Fruit fly (Drosophila melanogaster) whole organism, embryonic: Measurements from ENCODE around the gene fz4.

Experiments used
- CG10565 ChIP-seq: fragments of 200-800 bp; sonication (Bioruptor generic); optimal IDR thresholded peaks from 3 replicates; lab custom pipeline; 2016; ENCODE audit warnings: missing biosample characterization, mild to moderate bottlenecking, missing genetic modification characterization
- CG1647 ChIP-seq: fragments of 200-800 bp; sonication (Bioruptor generic); optimal IDR thresholded peaks from 3 replicates; lab custom pipeline; 2016; ENCODE audit warnings: missing biosample characterization, missing genetic modification characterization
- CG16779 ChIP-seq: fragments of 200-800 bp; sonication (Bioruptor generic); IDR thresholded peaks from 2 replicates; pipeline ENCODE4 v1.3.6; 2022; ENCODE audit warnings: missing biosample characterization, missing genetic modification characterization
- CG17568 ChIP-seq: fragments of 200-800 bp; sonication (Bioruptor generic); optimal IDR thresholded peaks from 2 replicates; lab custom pipeline; 2018; ENCODE audit warnings: missing biosample characterization, mild to moderate bottlenecking, missing genetic modification characterization, moderate library complexity
- CG17802 ChIP-seq: fragments of 200-800 bp; sonication (Bioruptor generic); optimal IDR thresholded peaks from 2 replicates; lab custom pipeline; 2018; ENCODE audit warnings: missing biosample characterization, mild to moderate bottlenecking, missing genetic modification characterization, moderate library complexity
- CG18262 ChIP-seq: fragments of 200-800 bp; optimal IDR thresholded peaks from 3 replicates; lab custom pipeline; 2019; ENCODE audit warnings: missing biosample characterization, mild to moderate bottlenecking, missing genetic modification characterization, moderate library complexity
- CG31388 ChIP-seq: fragments of 200-800 bp; sonication (Bioruptor generic); optimal IDR thresholded peaks from 2 replicates; lab custom pipeline; 2016; ENCODE audit warnings: missing biosample characterization, missing genetic modification characterization
- CG32532 ChIP-seq: fragments of 200-800 bp; sonication (Bioruptor generic); IDR thresholded peaks from 2 replicates; pipeline ENCODE4 v1.3.6; 2022; ENCODE audit warnings: missing biosample characterization, missing genetic modification characterization
- CG32772 ChIP-seq: fragments of 200-800 bp; sonication (Bioruptor generic); IDR thresholded peaks from 2 replicates; pipeline ENCODE4 v1.3.6; 2022; ENCODE audit warnings: missing biosample characterization, missing genetic modification characterization
- CG4282 ChIP-seq: fragments of 200-800 bp; sonication (Bioruptor generic); optimal IDR thresholded peaks from 2 replicates; lab custom pipeline; 2016; ENCODE audit warnings: missing biosample characterization, missing genetic modification characterization
- CG4424 ChIP-seq: fragments of 200-800 bp; sonication (Bioruptor generic); optimal IDR thresholded peaks from 3 replicates; lab custom pipeline; 2016; ENCODE audit warnings: missing biosample characterization, missing genetic modification characterization
- CG6683 ChIP-seq: fragments of 200-800 bp; sonication (Bioruptor generic); optimal IDR thresholded peaks from 2 replicates; lab custom pipeline; 2017; ENCODE audit warnings: missing biosample characterization, mild to moderate bottlenecking, missing genetic modification characterization, missing genetic modification reagents
- CG7271 ChIP-seq: fragments of 200-800 bp; sonication (Bioruptor generic); optimal IDR thresholded peaks from 2 replicates; lab custom pipeline; 2018; ENCODE audit warnings: missing biosample characterization, mild to moderate bottlenecking, missing genetic modification characterization, moderate library complexity
- CG7372 ChIP-seq: fragments of 200-800 bp; sonication (Bioruptor generic); IDR thresholded peaks from 2 replicates; pipeline ENCODE4 v1.3.6; 2022; ENCODE audit warnings: missing biosample characterization, missing genetic modification characterization
- CG7839 ChIP-seq: fragments of 200-800 bp; sonication (Bioruptor generic); optimal IDR thresholded peaks from 3 replicates; lab custom pipeline; 2018; ENCODE audit warnings: missing biosample characterization, mild to moderate bottlenecking, missing genetic modification characterization, moderate library complexity
- CG8478 ChIP-seq: fragments of >200 bp; optimal IDR thresholded peaks from 2 replicates; lab custom pipeline; 2018
- CG8924 ChIP-seq: fragments of 200-800 bp; optimal IDR thresholded peaks from 3 replicates; lab custom pipeline; 2019; ENCODE audit warnings: missing biosample characterization, mild to moderate bottlenecking, missing genetic modification characterization, moderate library complexity
- CG9817 ChIP-seq: fragments of 200-800 bp; sonication (Bioruptor generic); optimal IDR thresholded peaks from 2 replicates; lab custom pipeline; 2018; ENCODE audit warnings: missing biosample characterization, mild to moderate bottlenecking, missing genetic modification characterization, moderate library complexity
- Camta ChIP-seq: fragments of 200-800 bp; sonication (Bioruptor generic); optimal IDR thresholded peaks from 2 replicates; lab custom pipeline; 2016; ENCODE audit warnings: missing biosample characterization, missing genetic modification characterization
- D19B ChIP-seq: fragments of 200-800 bp; sonication (Bioruptor generic); optimal IDR thresholded peaks from 2 replicates; lab custom pipeline; 2017; ENCODE audit warnings: missing biosample characterization, mild to moderate bottlenecking, missing genetic modification characterization
- Doc2 ChIP-seq: fragments of 200-800 bp; sonication (Bioruptor generic); IDR thresholded peaks from 2 replicates; pipeline ENCODE4 v1.3.6; 2022; ENCODE audit warnings: missing biosample characterization, missing genetic modification characterization
- Dp ChIP-seq: fragments of 200-800 bp; sonication (Bioruptor generic); optimal IDR thresholded peaks from 2 replicates; lab custom pipeline; 2018; ENCODE audit warnings: missing biosample characterization, mild to moderate bottlenecking, missing genetic modification characterization, moderate library complexity
- E2f1 ChIP-seq: fragments of 200-800 bp; sonication (Bioruptor generic); IDR thresholded peaks from 2 replicates; pipeline ENCODE4 v1.3.6; 2022; ENCODE audit warnings: missing biosample characterization, missing genetic modification characterization
- HmgD ChIP-seq: fragments of 200-800 bp; sonication (Bioruptor generic); optimal IDR thresholded peaks from 3 replicates; lab custom pipeline; 2016; ENCODE audit warnings: missing biosample characterization, missing genetic modification characterization
- Hr78 ChIP-seq, 2 experiments: fragments of 200-800 bp in 1 of 2; fragments of >200 bp in 1 of 2; sonication (Bioruptor generic) in 1 of 2; optimal IDR thresholded peaks; 2 replicates each; lab custom pipeline; 2017 to 2019; ENCODE audit warnings: missing biosample characterization in 2 of 2, missing genetic modification characterization in 2 of 2, mild to moderate bottlenecking in 1 of 2, moderate library complexity in 1 of 2
- Max ChIP-seq: fragments of 200-800 bp; sonication (Bioruptor generic); optimal IDR thresholded peaks from 2 replicates; lab custom pipeline; 2016; ENCODE audit warnings: missing biosample characterization, mild to moderate bottlenecking, missing genetic modification characterization
- Nf-YC ChIP-seq: fragments of 200-800 bp; optimal IDR thresholded peaks from 3 replicates; lab custom pipeline; 2019; ENCODE audit warnings: missing biosample characterization, mild to moderate bottlenecking, missing genetic modification characterization, moderate library complexity
- Oli ChIP-seq: fragments of 200-800 bp; sonication (Bioruptor generic); optimal IDR thresholded peaks from 2 replicates; lab custom pipeline; 2018; ENCODE audit warnings: missing biosample characterization, mild to moderate bottlenecking, missing genetic modification characterization, moderate library complexity
- Opbp ChIP-seq: fragments of 200-800 bp; sonication (Bioruptor generic); IDR thresholded peaks from 3 replicates; pipeline ENCODE4 v1.3.6; 2022; ENCODE audit warnings: missing biosample characterization, missing genetic modification characterization; ENCODE audit not compliant: partially characterized antibody
- Usf ChIP-seq: fragments of 200-800 bp; sonication (Bioruptor generic); optimal IDR thresholded peaks from 2 replicates; lab custom pipeline; 2017; ENCODE audit warnings: missing genotype, missing biosample characterization, missing genetic modification characterization
- Xbp1 ChIP-seq: fragments of 200-800 bp; sonication (Bioruptor generic); optimal IDR thresholded peaks from 3 replicates; lab custom pipeline; 2016; ENCODE audit warnings: missing biosample characterization, mild to moderate bottlenecking, missing genetic modification characterization
- Xrp1 ChIP-seq: fragments of 200-800 bp; sonication (Bioruptor generic); IDR thresholded peaks from 2 replicates; pipeline ENCODE4 v1.3.6; 2022; ENCODE audit warnings: missing biosample characterization, missing genetic modification characterization
- YL-1 ChIP-seq: fragments of 200-800 bp; sonication (Bioruptor generic); optimal IDR thresholded peaks from 3 replicates; lab custom pipeline; 2017; ENCODE audit warnings: missing biosample characterization, mild to moderate bottlenecking, missing genetic modification characterization
- bowl ChIP-seq: fragments of 200-800 bp; sonication (Bioruptor generic); IDR thresholded peaks from 2 replicates; pipeline ENCODE4 v1.3.6; 2022; ENCODE audit warnings: missing biosample characterization, missing genetic modification characterization
- cad ChIP-seq: fragments of >200 bp; optimal IDR thresholded peaks from 2 replicates; lab custom pipeline; 2017; ENCODE audit warnings: missing biosample characterization, missing genetic modification characterization
- cg ChIP-seq: fragments of 200-800 bp; sonication (Bioruptor generic); optimal IDR thresholded peaks from 3 replicates; lab custom pipeline; 2019; ENCODE audit warnings: missing biosample characterization, mild to moderate bottlenecking, missing genetic modification characterization, moderate library complexity
- dm ChIP-seq: fragments of 200-800 bp; sonication (Bioruptor generic); optimal IDR thresholded peaks from 3 replicates; lab custom pipeline; 2016; ENCODE audit warnings: missing biosample characterization, missing genetic modification characterization
- en ChIP-seq: fragments of 200-800 bp; sonication (Bioruptor generic); optimal IDR thresholded peaks from 2 replicates; lab custom pipeline; 2016; ENCODE audit warnings: missing biosample characterization, missing genetic modification characterization
- fd3F ChIP-seq: fragments of 200-800 bp; sonication (Bioruptor generic); optimal IDR thresholded peaks from 2 replicates; lab custom pipeline; 2018; ENCODE audit warnings: missing biosample characterization, mild to moderate bottlenecking, missing genetic modification characterization, moderate library complexity
- fru ChIP-seq: fragments of >200 bp; optimal IDR thresholded peaks from 2 replicates; lab custom pipeline; 2017
- jigr1 ChIP-seq: fragments of 200-800 bp; sonication (Bioruptor generic); IDR thresholded peaks from 3 replicates; pipeline ENCODE4 v1.3.6; 2022; ENCODE audit warnings: missing biosample characterization, missing genetic modification characterization
- maf-S ChIP-seq: fragments of 200-800 bp; sonication (Bioruptor generic); optimal IDR thresholded peaks from 2 replicates; lab custom pipeline; 2016; ENCODE audit warnings: missing biosample characterization, missing genetic modification characterization
- nerfin-2 ChIP-seq: fragments of 200-800 bp; sonication (Bioruptor generic); IDR thresholded peaks from 2 replicates; pipeline ENCODE4 v1.3.6; 2022; ENCODE audit warnings: missing biosample characterization, missing genetic modification characterization; ENCODE audit not compliant: partially characterized antibody
- oc ChIP-seq: fragments of 200-800 bp; sonication (Bioruptor generic); optimal IDR thresholded peaks from 2 replicates; lab custom pipeline; 2018; ENCODE audit warnings: missing biosample characterization, mild to moderate bottlenecking, missing genetic modification characterization, moderate library complexity
- pros ChIP-seq: fragments of 200-800 bp; sonication (Bioruptor generic); optimal IDR thresholded peaks from 3 replicates; lab custom pipeline; 2019; ENCODE audit warnings: missing biosample characterization, mild to moderate bottlenecking, missing genetic modification characterization, moderate library complexity
- rib ChIP-seq: fragments of 200-800 bp; sonication (Bioruptor generic); IDR thresholded peaks from 2 replicates; pipeline ENCODE4 v1.3.6; 2022; ENCODE audit warnings: missing biosample characterization, missing genetic modification characterization
- schlank ChIP-seq: fragments of 200-800 bp; sonication (Bioruptor generic); optimal IDR thresholded peaks from 2 replicates; lab custom pipeline; 2018; ENCODE audit warnings: missing biosample characterization, mild to moderate bottlenecking, missing genetic modification characterization
- sens ChIP-seq: fragments of 200-800 bp; sonication (Bioruptor generic); peaks from one replicate; lab custom pipeline; 2016; ENCODE audit warnings: missing biosample characterization, missing genetic modification characterization
- sim ChIP-seq: fragments of 200-800 bp; sonication (Bioruptor generic); IDR thresholded peaks from 2 replicates; pipeline ENCODE4 v1.3.6; 2022; ENCODE audit warnings: missing biosample characterization, missing genetic modification characterization
- stc ChIP-seq: fragments of 200-800 bp; sonication (Bioruptor generic); IDR thresholded peaks from 2 replicates; pipeline ENCODE4 v1.3.6; 2022; ENCODE audit warnings: missing biosample characterization, missing genetic modification characterization
- tap ChIP-seq: fragments of 200-800 bp; optimal IDR thresholded peaks from 3 replicates; lab custom pipeline; 2019; ENCODE audit warnings: missing biosample characterization, mild to moderate bottlenecking, missing genetic modification characterization, moderate library complexity
- tll ChIP-seq, 2 experiments: fragments of 200-800 bp in 1 of 2; fragments of >200 bp in 1 of 2; sonication (Bioruptor generic) in 1 of 2; optimal IDR thresholded peaks; 2 replicates each; lab custom pipeline; 2017 to 2019; ENCODE audit warnings: missing biosample characterization in 2 of 2, missing genetic modification characterization in 2 of 2, mild to moderate bottlenecking in 1 of 2, moderate library complexity in 1 of 2

The fz4 gene

dm6 chrX:7094861-7095260 is 15.3 kb downstream of the fz4 start (continued):
- no peak for TF ChIP-seq CG7271 (tag; lab: Kevin White, UChicago)
- TF ChIP-seq oc, result peak; percentile 45
- TF ChIP-seq E2f1 (GFP tag; lab: Robert Waterston, UW), result 0 out of 2 replicates have a peak, but pooled peaks have one; percentile 10
- TF ChIP-seq CG16779 (GFP tag; lab: Robert Waterston, UW), result no peak
- no peak for TF ChIP-seq CG9817 (tag; lab: Kevin White, UChicago)
- no peak for TF ChIP-seq schlank
- no peak for TF ChIP-seq CG10565
- no peak for TF ChIP-seq rib (GFP tag; lab: Robert Waterston, UW)
- no peak for TF ChIP-seq tap
- peak; percentile 53 for TF ChIP-seq Xbp1 (GFP tag; lab: Kevin White, UChicago)
- TF ChIP-seq CG17568 (GFP tag; lab: Kevin White, UChicago), result no peak
- no peak for TF ChIP-seq Camta (GFP tag; lab: Kevin White, UChicago)
- TF ChIP-seq D19B (GFP tag; lab: Kevin White, UChicago), result no peak
- no peak for TF ChIP-seq maf-S
- TF ChIP-seq Max (GFP tag; lab: Kevin White, UChicago), result no peak
- no peak for TF ChIP-seq CG6683 (GFP tag; lab: Kevin White, UChicago)
- no peak for TF ChIP-seq Opbp (GFP tag; lab: Robert Waterston, UW)
- no peak for TF ChIP-seq CG4282 (GFP tag; lab: Kevin White, UChicago)
- 0 out of 2 replicates have a peak, but pooled peaks have one; percentile 56 for TF ChIP-seq Xrp1 (GFP tag; lab: Robert Waterston, UW)
- TF ChIP-seq fru (lab: Kevin White, UChicago), result no peak
- no peak for TF ChIP-seq cg (GFP tag; lab: Kevin White, UChicago)
- no peak for TF ChIP-seq en (GFP tag; lab: Kevin White, UChicago)
- no peak for TF ChIP-seq HmgD (GFP tag; lab: Kevin White, UChicago)
- no peak for TF ChIP-seq CG32532 (GFP tag; lab: Robert Waterston, UW)
- TF ChIP-seq Nf-YC, result no peak
- TF ChIP-seq jigr1 (GFP tag; lab: Robert Waterston, UW), result no peak
- TF ChIP-seq CG1647 (GFP tag; lab: Kevin White, UChicago), result no peak
- no peak for TF ChIP-seq Hr78 (GFP tag; optimal IDR thresholded peaks at IDR 0.05; lab: Kevin White, UChicago)
- no peak for TF ChIP-seq CG8924 (tag; lab: Kevin White, UChicago)
- no peak for TF ChIP-seq Usf
- TF ChIP-seq CG8478 (lab: Kevin White, UChicago), result no peak
- no peak for TF ChIP-seq Dp
- TF ChIP-seq sens (GFP tag; lab: Kevin White, UChicago), result peak; percentile 81
- no peak for TF ChIP-seq dm (GFP tag; lab: Kevin White, UChicago)
- no peak for TF ChIP-seq Doc2
- no peak for TF ChIP-seq bowl (GFP tag; lab: Robert Waterston, UW)
- no peak for TF ChIP-seq fd3F (GFP tag; lab: Kevin White, UChicago)
- peak; percentile 52 for TF ChIP-seq CG18262 (tag; lab: Kevin White, UChicago)
- TF ChIP-seq CG32772, result no peak
- TF ChIP-seq YL-1, result no peak
- no peak for TF ChIP-seq CG7372
- peak; percentile 36 for TF ChIP-seq CG4424 (GFP tag; lab: Kevin White, UChicago)
- no peak for TF ChIP-seq tll (GFP tag; optimal IDR thresholded peaks at IDR 0.05; lab: Kevin White, UChicago)
- no peak for TF ChIP-seq cad
- TF ChIP-seq stc, result no peak
- peak; percentile 51 for TF ChIP-seq Oli
- no peak for TF ChIP-seq CG31388 (GFP tag; lab: Kevin White, UChicago)
- no peak for TF ChIP-seq pros (GFP tag; lab: Kevin White, UChicago)
- TF ChIP-seq nerfin-2, result no peak
- no peak for TF ChIP-seq sim
- no peak for TF ChIP-seq CG17802 (tag; lab: Kevin White, UChicago)
- peak; percentile 49 for TF ChIP-seq CG7839 (tag; lab: Kevin White, UChicago)
